Fruit fly (Drosophila melanogaster) S2 (cell line): ENCODE data around the gene CG9521.

Source experiments
- CG8478 ChIP-seq: fragments of >200 bp; optimal IDR thresholded peaks from 2 replicates; lab custom pipeline; 2018
- CTCF ChIP-seq, 2 experiments: fragments of >200 bp; optimal IDR thresholded peaks; 2 replicates each; lab custom pipeline; 2018

- TF ChIP-seq CTCF (optimal IDR thresholded peaks at IDR 0.05; lab: Kevin White, UChicago) (no peak), CG8478 (no peak)
Measured at dm6 chrX:14836425-14836824, 16.6 kb downstream of the CG9521 start, which contains the start of gene CG14410.
